Worm (Caenorhabditis elegans) whole organism, L2 larva: ENCODE data around the gene R09E12.9.
A peak's percentile ranks its signal among the peaks of the same experiment; 100 is the strongest.

Source experiments
- C34F6.9 ChIP-seq: fragments of 150-350 bp; optimal IDR thresholded peaks from 2 replicates; lab custom pipeline; 2014; ENCODE audit warnings: missing biosample characterization, missing genetic modification characterization
- F13H6.1 ChIP-seq: sonication (generic microtip); optimal IDR thresholded peaks from 2 replicates; lab custom pipeline; 2016; ENCODE audit warnings: missing genetic modification characterization, missing compliant biosample characterization
- Y55F3AM.14 ChIP-seq: fragments of 200-800 bp; sonication (Bioruptor generic); optimal IDR thresholded peaks from 2 replicates; lab custom pipeline; 2018; ENCODE audit warnings: mild to moderate bottlenecking, missing genetic modification characterization, missing compliant biosample characterization
- ZK546.5 ChIP-seq: sonication (generic microtip); optimal IDR thresholded peaks from 2 replicates; lab custom pipeline; 2017; ENCODE audit warnings: missing biosample characterization, missing genetic modification characterization
- alr-1 ChIP-seq: fragments of 150-350 bp; optimal IDR thresholded peaks from 2 replicates; lab custom pipeline; 2014; ENCODE audit warnings: missing biosample characterization, missing genetic modification characterization
- aly-2 ChIP-seq: fragments of 150-350 bp; optimal IDR thresholded peaks from 2 replicates; lab custom pipeline; 2014; ENCODE audit warnings: missing biosample characterization, missing genetic modification characterization
- ama-1 ChIP-seq: fragments of 150-350 bp; optimal IDR thresholded peaks from 2 replicates; lab custom pipeline; 2018; ENCODE audit warnings: inconsistent platforms
- blmp-1 ChIP-seq: sonication (generic microtip); optimal IDR thresholded peaks from 2 replicates; lab custom pipeline; 2017; ENCODE audit warnings: missing genetic modification characterization, mild to moderate bottlenecking, missing compliant biosample characterization, antibody characterized with exemption, moderate library complexity; ENCODE audit not compliant: insufficient read depth
- crh-2 ChIP-seq: sonication (generic microtip); optimal IDR thresholded peaks from 2 replicates; lab custom pipeline; 2017; ENCODE audit warnings: missing biosample characterization, missing genetic modification characterization
- dmd-4 ChIP-seq: sonication (generic microtip); optimal IDR thresholded peaks from 2 replicates; lab custom pipeline; 2017; ENCODE audit warnings: missing biosample characterization, missing genetic modification characterization
- elt-1 ChIP-seq: fragments of 150-350 bp; optimal IDR thresholded peaks from 2 replicates; lab custom pipeline; 2014; ENCODE audit warnings: missing biosample characterization, missing genetic modification characterization
- elt-3 ChIP-seq: sonication (generic microtip); optimal IDR thresholded peaks from 2 replicates; lab custom pipeline; 2017; ENCODE audit warnings: missing biosample characterization, missing genetic modification characterization
- fos-1 ChIP-seq: fragments of 150-350 bp; optimal IDR thresholded peaks from 2 replicates; lab custom pipeline; 2014; ENCODE audit warnings: missing biosample characterization, missing genetic modification characterization
- gmeb-1 ChIP-seq: fragments of 150-350 bp; optimal IDR thresholded peaks from 2 replicates; lab custom pipeline; 2014; ENCODE audit warnings: missing biosample characterization, missing genetic modification characterization
- lin-11 ChIP-seq: fragments of 150-350 bp; sonication (generic microtip); optimal IDR thresholded peaks from 2 replicates; lab custom pipeline; 2014; ENCODE audit warnings: missing biosample characterization, missing genetic modification characterization, inconsistent platforms, mixed read lengths
- lin-13 ChIP-seq: fragments of 150-350 bp; optimal IDR thresholded peaks from 2 replicates; lab custom pipeline; 2014; ENCODE audit warnings: missing biosample characterization, missing genetic modification reagents, missing genetic modification characterization
- lsy-2 ChIP-seq, 2 experiments: fragments of 150-350 bp in 1 of 2; sonication (generic microtip) in 1 of 2; optimal IDR thresholded peaks; 2 replicates each; lab custom pipeline; 2014 to 2017; ENCODE audit warnings: missing biosample characterization in 2 of 2, missing genetic modification characterization in 2 of 2
- mab-5 ChIP-seq: fragments of 150-350 bp; optimal IDR thresholded peaks from 2 replicates; lab custom pipeline; 2014; ENCODE audit warnings: missing biosample characterization, missing genetic modification characterization
- mdl-1 ChIP-seq, 2 experiments: fragments of 150-350 bp in 1 of 2; sonication (generic microtip) in 1 of 2; optimal IDR thresholded peaks; 2 replicates each; lab custom pipeline; 2017; ENCODE audit warnings: missing biosample characterization in 2 of 2, missing genetic modification characterization in 2 of 2
- nhr-12 ChIP-seq: fragments of 150-350 bp; optimal IDR thresholded peaks from 2 replicates; lab custom pipeline; 2014; ENCODE audit warnings: missing biosample characterization, missing genetic modification characterization
- nhr-129 ChIP-seq: fragments of 150-350 bp; optimal IDR thresholded peaks from 2 replicates; lab custom pipeline; 2014; ENCODE audit warnings: missing biosample characterization, missing genetic modification characterization
- nhr-21 ChIP-seq: fragments of 150-350 bp; optimal IDR thresholded peaks from 2 replicates; lab custom pipeline; 2014; ENCODE audit warnings: missing biosample characterization, missing genetic modification characterization
- nhr-237 ChIP-seq: fragments of 150-350 bp; optimal IDR thresholded peaks from 2 replicates; lab custom pipeline; 2014; ENCODE audit warnings: missing biosample characterization, missing genetic modification characterization
- nhr-25 ChIP-seq: fragments of 150-350 bp; sonication (generic microtip); optimal IDR thresholded peaks from 3 replicates; lab custom pipeline; 2014; ENCODE audit warnings: missing biosample characterization, missing genetic modification characterization
- nhr-6 ChIP-seq: fragments of 150-350 bp; optimal IDR thresholded peaks from 2 replicates; lab custom pipeline; 2014; ENCODE audit warnings: missing biosample characterization, missing genetic modification characterization
- nhr-77 ChIP-seq: fragments of 150-350 bp; optimal IDR thresholded peaks from 2 replicates; lab custom pipeline; 2014; ENCODE audit warnings: missing biosample characterization, missing genetic modification characterization
- sem-4 ChIP-seq: fragments of 150-350 bp; optimal IDR thresholded peaks from 2 replicates; lab custom pipeline; 2014; ENCODE audit warnings: missing biosample characterization, missing genetic modification reagents, missing genetic modification characterization
- skn-1 ChIP-seq: sonication (generic microtip); optimal IDR thresholded peaks from 2 replicates; lab custom pipeline; 2017; ENCODE audit warnings: missing biosample characterization, missing genetic modification characterization
- sma-3 ChIP-seq: sonication (generic microtip); optimal IDR thresholded peaks from 2 replicates; lab custom pipeline; 2016; ENCODE audit warnings: missing genetic modification reagents, missing genetic modification characterization, missing compliant biosample characterization
- sma-9 ChIP-seq, 2 experiments: fragments of 150-350 bp in 1 of 2; sonication (generic microtip) in 1 of 2; optimal IDR thresholded peaks; 2 replicates each; lab custom pipeline; 2014 to 2016; ENCODE audit warnings: missing genetic modification characterization in 2 of 2, mild to moderate bottlenecking in 1 of 2, missing biosample characterization in 1 of 2, missing compliant biosample characterization in 1 of 2, missing genetic modification reagents in 1 of 2, moderate library complexity in 1 of 2
- snpc-4 ChIP-seq: fragments of 150-350 bp; optimal IDR thresholded peaks from 2 replicates; lab custom pipeline; 2014; ENCODE audit warnings: missing biosample characterization, missing genetic modification characterization
- unc-39 ChIP-seq: fragments of 150-350 bp; optimal IDR thresholded peaks from 2 replicates; lab custom pipeline; 2014; ENCODE audit warnings: missing biosample characterization, missing genetic modification characterization
- unc-62 ChIP-seq: fragments of 150-350 bp; optimal IDR thresholded peaks from 2 replicates; lab custom pipeline; 2014; ENCODE audit warnings: missing biosample characterization, missing genetic modification reagents, missing genetic modification characterization
- ztf-1 ChIP-seq: fragments of 200-800 bp; sonication (Bioruptor generic); conservative IDR thresholded peaks from 2 replicates; pipeline ENCODE4 v1.3.6; 2022; ENCODE audit warnings: missing genetic modification characterization, missing compliant biosample characterization
- ztf-11 ChIP-seq: sonication (generic microtip); optimal IDR thresholded peaks from 2 replicates; lab custom pipeline; 2017; ENCODE audit warnings: missing biosample characterization, missing genetic modification characterization
- ztf-4 ChIP-seq: fragments of 150-350 bp; optimal IDR thresholded peaks from 2 replicates; lab custom pipeline; 2014; ENCODE audit warnings: missing biosample characterization, missing genetic modification characterization

Gene R09E12.9

DNA sequence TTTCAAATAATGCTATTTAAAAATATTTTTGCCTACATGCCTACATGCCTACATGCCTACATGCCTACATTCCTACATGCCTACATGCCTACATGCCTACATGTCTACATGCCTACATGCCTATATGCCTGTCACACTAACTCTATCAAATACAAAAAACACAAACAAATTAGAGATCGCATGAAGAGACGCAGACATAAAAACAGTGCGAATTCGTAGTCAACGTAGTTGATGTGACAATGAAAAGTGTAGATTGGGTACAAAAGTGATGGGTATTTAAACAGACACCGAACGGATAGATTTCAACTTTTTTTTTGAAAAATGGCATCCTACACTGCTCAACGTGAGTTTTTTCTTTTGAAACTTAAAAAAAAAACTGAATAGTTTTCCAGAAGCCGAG lies at the start of gene R09E12.9:
Gene R09E12.9 (plus strand): TSS at position 316 of the 400 bp plus-strand sequence.
- TF ChIP-seq lin-11 (tag; lab: Kevin White, UChicago) (no peak), unc-62 (GFP tag; lab: Kevin White, UChicago) (no peak), ztf-4 (tag; lab: Kevin White, UChicago) (no peak), nhr-6 (tag; lab: Kevin White, UChicago) (no peak), fos-1 (tag; lab: Kevin White, UChicago) (no peak), elt-3 (no peak), nhr-21 (peak; percentile 24), unc-39 (no peak), skn-1 (tag; lab: Kevin White, UChicago) (no peak), sem-4 (tag; lab: Kevin White, UChicago) (no peak), alr-1 (tag; lab: Kevin White, UChicago) (no peak), ZK546.5 (tag; lab: Kevin White, UChicago) (no peak), crh-2 (tag; lab: Kevin White, UChicago) (no peak), dmd-4 (no peak), nhr-77 (tag; lab: Kevin White, UChicago) (peak; percentile 95), sma-3 (GFP tag; lab: Kevin White, UChicago) (peak; percentile 0), lsy-2 (tag; optimal IDR thresholded peaks at IDR 0.05; lab: Kevin White, UChicago) (peak in 1 of 2 experiments; percentile 26), Y55F3AM.14 (no peak), nhr-25 (peak; percentile 10), ztf-1 (GFP tag; lab: Robert Waterston, UW) (no peak), nhr-12 (tag; lab: Kevin White, UChicago) (no peak), aly-2 (tag; lab: Kevin White, UChicago) (no peak), nhr-237 (tag; lab: Kevin White, UChicago) (peak; percentile 15), F13H6.1 (tag; lab: Kevin White, UChicago) (no peak)

ce11 chrV:728822-729493 lies 48.4 kb upstream of the R09E12.9 start:
- TF ChIP-seq nhr-129 (peak; percentile 89), lin-13 (peak; percentile 42), elt-1 (tag; lab: Kevin White, UChicago) (no peak), C34F6.9 (peak; percentile 10), crh-2 (tag; lab: Kevin White, UChicago) (peak; percentile 65), snpc-4 (tag; lab: Kevin White, UChicago) (no peak), sma-9 (GFP tag; optimal IDR thresholded peaks at IDR 0.05; lab: Kevin White, UChicago) (peak; percentile 88), sma-9 (tag; optimal IDR thresholded peaks at IDR 0.05; lab: Kevin White, UChicago) (no peak), gmeb-1 (no peak), Y55F3AM.14 (peak; percentile 79), ztf-11 (no peak), skn-1 (tag; lab: Kevin White, UChicago) (no peak), dmd-4 (no peak), nhr-6 (tag; lab: Kevin White, UChicago) (peak; percentile 49), sma-3 (GFP tag; lab: Kevin White, UChicago) (peak; percentile 3), lsy-2 (tag; optimal IDR thresholded peaks at IDR 0.05; lab: Kevin White, UChicago) (peak in 1 of 2 experiments; percentile 61), ztf-4 (tag; lab: Kevin White, UChicago) (peak; percentile 61), F13H6.1 (tag; lab: Kevin White, UChicago) (peak; percentile 76), ama-1 (peak; percentile 74), nhr-21 (peak; percentile 82), mdl-1 (tag; optimal IDR thresholded peaks at IDR 0.05; lab: Kevin White, UChicago) (peak in 1 of 2 experiments; percentile 4), sem-4 (tag; lab: Kevin White, UChicago) (peak; percentile 21), mab-5 (tag; lab: Kevin White, UChicago) (peak; percentile 56)
- TF ChIP-seq, all 48 proteins: peak for 16

- TF ChIP-seq nhr-129 (peak; percentile 82), nhr-6 (tag; lab: Kevin White, UChicago) (no peak), ztf-1 (GFP tag; lab: Robert Waterston, UW) (no peak), ztf-11 (no peak), nhr-25 (peak; percentile 67), crh-2 (tag; lab: Kevin White, UChicago) (peak; percentile 82), sma-3 (GFP tag; lab: Kevin White, UChicago) (peak; percentile 73), C34F6.9 (peak; percentile 30), mab-5 (tag; lab: Kevin White, UChicago) (no peak), F13H6.1 (tag; lab: Kevin White, UChicago) (peak; percentile 52), blmp-1 (peak; percentile 41), nhr-21 (peak; percentile 88), lsy-2 (tag; optimal IDR thresholded peaks at IDR 0.05; lab: Kevin White, UChicago) (peak in 1 of 2 experiments; percentile 62), Y55F3AM.14 (peak; percentile 92), ama-1 (peak; percentile 63), fos-1 (tag; lab: Kevin White, UChicago) (peak; percentile 20), mdl-1 (tag; optimal IDR thresholded peaks at IDR 0.05; lab: Kevin White, UChicago) (peak in 1 of 2 experiments; percentile 60), sma-9 (GFP tag; optimal IDR thresholded peaks at IDR 0.05; lab: Kevin White, UChicago) (peak; percentile 81), sma-9 (tag; optimal IDR thresholded peaks at IDR 0.05; lab: Kevin White, UChicago) (no peak), aly-2 (tag; lab: Kevin White, UChicago) (no peak)
Observed at ce11 chrV:730216-730615, 47.2 kb upstream of the R09E12.9 start.
